ENCODE assay signal across 1 fruit fly cellular context in the genomic region with DNA sequence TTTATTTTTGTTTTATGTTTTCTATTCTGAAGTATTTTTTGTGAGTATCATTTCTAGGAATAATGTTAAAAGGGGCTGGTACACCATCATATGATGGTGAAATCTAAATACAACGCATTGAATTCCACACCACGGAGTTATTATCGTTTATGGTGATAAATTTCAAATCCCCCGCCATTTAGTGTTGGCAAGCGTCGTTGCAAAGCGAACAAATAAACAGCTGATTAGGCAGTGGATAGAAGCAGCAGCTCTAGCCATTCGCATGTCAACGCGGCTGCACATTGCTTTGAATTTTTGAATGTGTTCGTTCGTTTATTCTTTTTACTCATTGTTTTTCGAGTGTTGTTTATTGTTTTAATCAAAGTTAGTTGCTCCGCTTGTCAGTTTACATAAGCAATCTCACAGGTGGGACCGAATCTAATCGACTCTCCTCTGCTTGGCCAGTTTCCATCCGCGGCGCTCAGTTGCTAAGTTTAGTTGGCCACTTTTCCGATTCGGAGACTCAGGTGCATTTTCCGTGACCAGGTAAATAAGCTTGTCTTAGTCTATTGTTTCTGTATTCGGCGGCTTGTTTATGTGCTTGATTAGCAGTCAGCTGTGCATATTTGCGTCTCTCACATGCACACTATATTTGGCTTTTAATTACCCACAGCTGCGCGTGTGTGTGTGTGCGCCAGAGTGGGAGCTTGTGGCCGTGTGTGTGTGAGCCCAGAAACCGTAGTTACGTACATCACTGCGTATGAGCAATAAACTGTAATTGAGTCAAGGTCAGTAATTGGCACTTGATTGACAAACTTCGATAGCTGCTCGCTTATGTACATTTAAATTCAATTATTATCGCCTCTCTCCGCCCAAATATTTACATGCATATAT.
TF ChIP-seq lines count a peak whose summit lies in the region.

A gene (minus strand): TSS at position 51 of the 873 bp plus-strand sequence.
A gene (plus strand): TSS at position 274 of the 873 bp plus-strand sequence.

TF ChIP-seq in whole organism, embryonic, 481 proteins besides CTCF, POLR2A, EP300 and RAD21 (continued from another document and continues in another):
- TF ChIP-seq CG17361 (GFP tag; IDR thresholded peaks at IDR 0.05; lab: Robert Waterston, UW), result no peak; the same call in 2 of the 3 replicates
- no peak for TF ChIP-seq ham (GFP tag; IDR thresholded peaks at IDR 0.05; lab: Robert Waterston, UW)
- peak; percentile 91 for TF ChIP-seq CrebB (tag; optimal IDR thresholded peaks at IDR 0.05; lab: Kevin White, UChicago)
- TF ChIP-seq sr (GFP tag; IDR thresholded peaks at IDR 0.05; lab: Robert Waterston, UW), result peak; percentile 45; the same call in 2 of the 3 replicates
- TF ChIP-seq HmgD (GFP tag; optimal IDR thresholded peaks at IDR 0.05; lab: Kevin White, UChicago), result peak; percentile 83
- peak; percentile 28 for TF ChIP-seq CG5245 (GFP tag; optimal IDR thresholded peaks at IDR 0.05; lab: Kevin White, UChicago)
- peak; percentile 47 for TF ChIP-seq dm (GFP tag; optimal IDR thresholded peaks at IDR 0.05; lab: Kevin White, UChicago)
- peak; percentile 28 for TF ChIP-seq kay (GFP tag; optimal IDR thresholded peaks at IDR 0.05; lab: Kevin White, UChicago)
- TF ChIP-seq ind (GFP tag; optimal IDR thresholded peaks at IDR 0.05; lab: Kevin White, UChicago), result peak; percentile 6
- TF ChIP-seq CG33557 (GFP tag; optimal IDR thresholded peaks at IDR 0.05; lab: Kevin White, UChicago), result peak; percentile 36
- peak; percentile 82 for TF ChIP-seq CG12219 (GFP tag; optimal IDR thresholded peaks at IDR 0.05; lab: Kevin White, UChicago)
- TF ChIP-seq CG6765 (GFP tag; optimal IDR thresholded peaks at IDR 0.05; lab: Kevin White, UChicago), result peak; percentile 87
- TF ChIP-seq CG2889 (GFP tag; IDR thresholded peaks at IDR 0.05; lab: Robert Waterston, UW), result no peak
- TF ChIP-seq Ets65A (GFP tag; lab: Kevin White, UChicago), result no peak
- TF ChIP-seq gro (GFP tag; optimal IDR thresholded peaks at IDR 0.05; lab: Kevin White, UChicago), result peak; percentile 57
- peak; percentile 68 for TF ChIP-seq HmgZ (tag; optimal IDR thresholded peaks at IDR 0.05; lab: Kevin White, UChicago)
- peak; percentile 80 for TF ChIP-seq CG3281 (GFP tag; optimal IDR thresholded peaks at IDR 0.05; lab: Kevin White, UChicago)
- no peak for TF ChIP-seq dan (GFP tag; IDR thresholded peaks at IDR 0.05; lab: Robert Waterston, UW)
- peak; percentile 94 for TF ChIP-seq Med (GFP tag; lab: Kevin White, UChicago)
- TF ChIP-seq CG34376 (GFP tag; optimal IDR thresholded peaks at IDR 0.05; lab: Kevin White, UChicago), result peak; percentile 90
- peak; percentile 61 for TF ChIP-seq Hand (GFP tag; optimal IDR thresholded peaks at IDR 0.05; lab: Kevin White, UChicago)
- TF ChIP-seq Rx (GFP tag; IDR thresholded peaks at IDR 0.05; lab: Robert Waterston, UW), result no peak
- TF ChIP-seq CG10147 (GFP tag; optimal IDR thresholded peaks at IDR 0.05; lab: Kevin White, UChicago), result no peak
- TF ChIP-seq cg (GFP tag; optimal IDR thresholded peaks at IDR 0.05; lab: Kevin White, UChicago), result peak; percentile 87
- TF ChIP-seq CG1603 (tag; optimal IDR thresholded peaks at IDR 0.05; lab: Kevin White, UChicago), result peak; percentile 53
- peak; percentile 30 for TF ChIP-seq Six4 (GFP tag; optimal IDR thresholded peaks at IDR 0.05; lab: Kevin White, UChicago)
- TF ChIP-seq CG6272 (GFP tag; IDR thresholded peaks at IDR 0.05; lab: Robert Waterston, UW), result no peak
- no peak for TF ChIP-seq Deaf1 (tag; optimal IDR thresholded peaks at IDR 0.05; lab: Kevin White, UChicago)
- peak; percentile 77 for TF ChIP-seq CG4707 (GFP tag; optimal IDR thresholded peaks at IDR 0.05; lab: Kevin White, UChicago)
- peak; percentile 68 for TF ChIP-seq CG13894 (tag; optimal IDR thresholded peaks at IDR 0.05; lab: Kevin White, UChicago)
- TF ChIP-seq H15 (GFP tag; IDR thresholded peaks at IDR 0.05; lab: Robert Waterston, UW), result peak; percentile 39; the same call in 2 of the 3 replicates
- peak; percentile 60 for TF ChIP-seq CG32767 (GFP tag; IDR thresholded peaks at IDR 0.05; lab: Robert Waterston, UW)
- TF ChIP-seq CG15269 (tag; optimal IDR thresholded peaks at IDR 0.05; lab: Kevin White, UChicago), result peak; percentile 81
- TF ChIP-seq Camta (GFP tag; optimal IDR thresholded peaks at IDR 0.05; lab: Kevin White, UChicago), result peak; percentile 84
- TF ChIP-seq row (GFP tag; IDR thresholded peaks at IDR 0.05; lab: Robert Waterston, UW), result peak; percentile 42; the same call in 1 of the 3 replicates
- TF ChIP-seq CG17912 (GFP tag; optimal IDR thresholded peaks at IDR 0.05; lab: Kevin White, UChicago), result peak; percentile 76
- TF ChIP-seq gcm2 (GFP tag; optimal IDR thresholded peaks at IDR 0.05; lab: Kevin White, UChicago), result peak; percentile 47
- TF ChIP-seq Lim3 (GFP tag; IDR thresholded peaks at IDR 0.05; lab: Robert Waterston, UW), result no peak
- TF ChIP-seq CG13287 (GFP tag; IDR thresholded peaks at IDR 0.05; lab: Robert Waterston, UW; ENCODE audit: partially characterized antibody), result peak; percentile 22; the same call in 1 of the 2 replicates
- TF ChIP-seq trh (GFP tag; optimal IDR thresholded peaks at IDR 0.05; lab: Kevin White, UChicago), result peak; percentile 37
- TF ChIP-seq CG12104 (GFP tag; optimal IDR thresholded peaks at IDR 0.05; lab: Kevin White, UChicago), result peak; percentile 73
- peak in 1 of 2 experiments; percentile 63 for TF ChIP-seq Hr78 (GFP tag; optimal IDR thresholded peaks at IDR 0.05; lab: Kevin White, UChicago)
- TF ChIP-seq Optix (GFP tag; IDR thresholded peaks at IDR 0.05; lab: Robert Waterston, UW), result no peak; the same call in 2 of the 3 replicates
- TF ChIP-seq gsb-n (tag; optimal IDR thresholded peaks at IDR 0.05; lab: Kevin White, UChicago), result no peak
- TF ChIP-seq gt (GFP tag; IDR thresholded peaks at IDR 0.05; lab: Robert Waterston, UW), result no peak
- peak; percentile 75 for TF ChIP-seq CG10274 (GFP tag; optimal IDR thresholded peaks at IDR 0.05; lab: Kevin White, UChicago)
- TF ChIP-seq CG10654 (GFP tag; optimal IDR thresholded peaks at IDR 0.05; lab: Kevin White, UChicago), result peak; percentile 75
- TF ChIP-seq Blimp-1 (GFP tag; optimal IDR thresholded peaks at IDR 0.05; lab: Kevin White, UChicago), result peak; percentile 79
- no peak for TF ChIP-seq h (optimal IDR thresholded peaks at IDR 0.05; lab: Kevin White, UChicago)
- TF ChIP-seq cas (GFP tag; IDR thresholded peaks at IDR 0.05; lab: Robert Waterston, UW), result no peak
- TF ChIP-seq CG1792 (GFP tag; optimal IDR thresholded peaks at IDR 0.05; lab: Kevin White, UChicago), result peak; percentile 82
- TF ChIP-seq HHEX (GFP tag; optimal IDR thresholded peaks at IDR 0.05; lab: Kevin White, UChicago), result peak; percentile 92
- peak; percentile 96 for TF ChIP-seq sens (GFP tag; lab: Kevin White, UChicago)
- TF ChIP-seq sob (GFP tag; IDR thresholded peaks at IDR 0.05; lab: Robert Waterston, UW), result peak; percentile 79
- TF ChIP-seq luna (GFP tag; optimal IDR thresholded peaks at IDR 0.05; lab: Kevin White, UChicago), result peak; percentile 63
- no peak for TF ChIP-seq eve (GFP tag; optimal IDR thresholded peaks at IDR 0.05; lab: Kevin White, UChicago)
- peak; percentile 43 for TF ChIP-seq Sin3A (optimal IDR thresholded peaks at IDR 0.05; lab: Kevin White, UChicago)
- peak; percentile 33 for TF ChIP-seq ems (GFP tag; optimal IDR thresholded peaks at IDR 0.05; lab: Kevin White, UChicago)
- peak in 1 of 2 experiments; percentile 68 for TF ChIP-seq bsh (GFP tag; optimal IDR thresholded peaks at IDR 0.05; lab: Kevin White, UChicago)
- peak; percentile 78 for TF ChIP-seq crc (GFP tag; optimal IDR thresholded peaks at IDR 0.05; lab: Kevin White, UChicago)
- peak; percentile 53 for TF ChIP-seq CG4424 (GFP tag; optimal IDR thresholded peaks at IDR 0.05; lab: Kevin White, UChicago)
- TF ChIP-seq salm (tag; optimal IDR thresholded peaks at IDR 0.05; lab: Kevin White, UChicago), result peak; percentile 73
- TF ChIP-seq rib (GFP tag; IDR thresholded peaks at IDR 0.05; lab: Robert Waterston, UW), result peak; percentile 67; the same call in 1 of the 2 replicates
- peak; percentile 59 for TF ChIP-seq CG4360 (GFP tag; IDR thresholded peaks at IDR 0.05; lab: Robert Waterston, UW)
- TF ChIP-seq bbx (GFP tag; IDR thresholded peaks at IDR 0.05; lab: Robert Waterston, UW; ENCODE audit: partially characterized antibody), result no peak
- TF ChIP-seq Bteb2 (GFP tag; optimal IDR thresholded peaks at IDR 0.05; lab: Kevin White, UChicago), result peak; percentile 64
- TF ChIP-seq vvl (GFP tag; IDR thresholded peaks at IDR 0.05; lab: Robert Waterston, UW), result peak; percentile 46; the same call in 1 of the 2 replicates
- TF ChIP-seq CG14860 (GFP tag; IDR thresholded peaks at IDR 0.05; lab: Robert Waterston, UW; ENCODE audit: partially characterized antibody), result no peak
- TF ChIP-seq CG10321 (GFP tag; IDR thresholded peaks at IDR 0.05; lab: Robert Waterston, UW), result no peak
- TF ChIP-seq Bgb (GFP tag; IDR thresholded peaks at IDR 0.05; lab: Robert Waterston, UW; ENCODE audit: partially characterized antibody), result no peak
- peak; percentile 75 for TF ChIP-seq CG13624 (GFP tag; optimal IDR thresholded peaks at IDR 0.05; lab: Kevin White, UChicago)
- no peak for TF ChIP-seq Elba2 (GFP tag; optimal IDR thresholded peaks at IDR 0.05; lab: Kevin White, UChicago)
- TF ChIP-seq Kr (GFP tag; optimal IDR thresholded peaks at IDR 0.05; lab: Kevin White, UChicago), result no peak
- peak; percentile 76 for TF ChIP-seq Bdp1 (GFP tag; optimal IDR thresholded peaks at IDR 0.05; lab: Kevin White, UChicago)
- peak; percentile 71 for TF ChIP-seq scrt (GFP tag; optimal IDR thresholded peaks at IDR 0.05; lab: Kevin White, UChicago)
- peak; percentile 27 for TF ChIP-seq run (tag; optimal IDR thresholded peaks at IDR 0.05; lab: Kevin White, UChicago)
- TF ChIP-seq CG7745 (tag; optimal IDR thresholded peaks at IDR 0.05; lab: Kevin White, UChicago), result peak; percentile 54
- no peak for TF ChIP-seq abd-A (tag; optimal IDR thresholded peaks at IDR 0.05; lab: Kevin White, UChicago)
- peak; percentile 74 for TF ChIP-seq danr (GFP tag; IDR thresholded peaks at IDR 0.05; lab: Robert Waterston, UW)
- peak; percentile 29 for TF ChIP-seq CG17802 (tag; optimal IDR thresholded peaks at IDR 0.05; lab: Kevin White, UChicago)
- peak; percentile 88 for TF ChIP-seq BtbVII (GFP tag; optimal IDR thresholded peaks at IDR 0.05; lab: Kevin White, UChicago)
- peak; percentile 75 for TF ChIP-seq maf-S (GFP tag; optimal IDR thresholded peaks at IDR 0.05; lab: Kevin White, UChicago)
- peak; percentile 85 for TF ChIP-seq CG17359 (tag; optimal IDR thresholded peaks at IDR 0.05; lab: Kevin White, UChicago)
- peak; percentile 74 for TF ChIP-seq CG2116 (GFP tag; optimal IDR thresholded peaks at IDR 0.05; lab: Kevin White, UChicago)
- peak; percentile 52; the same call in 1 of the 3 replicates for TF ChIP-seq B-H1 (GFP tag; IDR thresholded peaks at IDR 0.05; lab: Robert Waterston, UW)
- no peak for TF ChIP-seq C15 (GFP tag; IDR thresholded peaks at IDR 0.05; lab: Robert Waterston, UW)
- peak; percentile 86 for TF ChIP-seq Meics (GFP tag; optimal IDR thresholded peaks at IDR 0.05; lab: Kevin White, UChicago)
- TF ChIP-seq lmd (GFP tag; IDR thresholded peaks at IDR 0.05; lab: Robert Waterston, UW), result peak; percentile 39; the same call in 1 of the 2 replicates
- no peak for TF ChIP-seq CG3726 (GFP tag; IDR thresholded peaks at IDR 0.05; lab: Robert Waterston, UW)
- no peak for TF ChIP-seq Dip3 (GFP tag; optimal IDR thresholded peaks at IDR 0.05; lab: Kevin White, UChicago)
- TF ChIP-seq CG30020 (tag; optimal IDR thresholded peaks at IDR 0.05; lab: Kevin White, UChicago), result peak; percentile 8
- no peak for TF ChIP-seq sens-2 (GFP tag; IDR thresholded peaks at IDR 0.05; lab: Robert Waterston, UW)
- peak; percentile 90 to 98 for TF ChIP-seq crp (GFP tag; optimal IDR thresholded peaks at IDR 0.05; lab: Kevin White, UChicago)
- peak; percentile 88 for TF ChIP-seq org-1 (GFP tag; optimal IDR thresholded peaks at IDR 0.05; lab: Kevin White, UChicago)
- TF ChIP-seq lilli (GFP tag; optimal IDR thresholded peaks at IDR 0.05; lab: Kevin White, UChicago), result peak; percentile 29
- peak; percentile 10 for TF ChIP-seq CG3995 (GFP tag; optimal IDR thresholded peaks at IDR 0.05; lab: Kevin White, UChicago)
- TF ChIP-seq CG17328 (GFP tag; IDR thresholded peaks at IDR 0.05; lab: Robert Waterston, UW), result 0 out of 2 replicates have a peak, but pooled peaks have one; percentile 32
- peak; percentile 43 for TF ChIP-seq NC2α (GFP tag; optimal IDR thresholded peaks at IDR 0.05; lab: Kevin White, UChicago)
- TF ChIP-seq Scr (GFP tag; IDR thresholded peaks at IDR 0.05; lab: Robert Waterston, UW; ENCODE audit: partially characterized antibody), result no peak
- peak; percentile 31 for TF ChIP-seq zfh2 (GFP tag; optimal IDR thresholded peaks at IDR 0.05; lab: Kevin White, UChicago)
- no peak for TF ChIP-seq hkb (optimal IDR thresholded peaks at IDR 0.05; lab: Kevin White, UChicago)
- TF ChIP-seq hkb (GFP tag; IDR thresholded peaks at IDR 0.05; lab: Robert Waterston, UW), result peak; percentile 79
- TF ChIP-seq CG18619 (GFP tag; optimal IDR thresholded peaks at IDR 0.05; lab: Kevin White, UChicago), result peak; percentile 85
- TF ChIP-seq dati (GFP tag; IDR thresholded peaks at IDR 0.05; lab: Robert Waterston, UW), result no peak
- peak; percentile 74; the same call in 1 of the 2 replicates for TF ChIP-seq CG11247 (GFP tag; IDR thresholded peaks at IDR 0.05; lab: Robert Waterston, UW)
- TF ChIP-seq ken (GFP tag; IDR thresholded peaks at IDR 0.05; lab: Robert Waterston, UW), result peak; percentile 4; the same call in 1 of the 3 replicates
- no peak for TF ChIP-seq lbe (GFP tag; optimal IDR thresholded peaks at IDR 0.05; lab: Kevin White, UChicago)
- TF ChIP-seq inv (GFP tag; IDR thresholded peaks at IDR 0.05; lab: Robert Waterston, UW; ENCODE audit: partially characterized antibody), result no peak
- TF ChIP-seq pan (optimal IDR thresholded peaks at IDR 0.05; lab: Kevin White, UChicago), result no peak
- TF ChIP-seq pan (GFP tag; optimal IDR thresholded peaks at IDR 0.05 in 1 of 2, IDR thresholded peaks at IDR 0.05 in 1 of 2), result peak in 1 of 2 experiments; percentile 60
- peak; percentile 81 for TF ChIP-seq Rfx (GFP tag; IDR thresholded peaks at IDR 0.05; lab: Robert Waterston, UW)
- TF ChIP-seq slbo (GFP tag; IDR thresholded peaks at IDR 0.05; lab: Robert Waterston, UW), result peak; percentile 45
- peak; percentile 76 for TF ChIP-seq sim (GFP tag; IDR thresholded peaks at IDR 0.05; lab: Robert Waterston, UW)
- TF ChIP-seq kah (GFP tag; optimal IDR thresholded peaks at IDR 0.05; lab: Kevin White, UChicago), result peak; percentile 63
- TF ChIP-seq CG15479 (GFP tag; optimal IDR thresholded peaks at IDR 0.05; lab: Kevin White, UChicago), result no peak
- peak; percentile 30 for TF ChIP-seq nmo (GFP tag; optimal IDR thresholded peaks at IDR 0.05; lab: Kevin White, UChicago)
- no peak for TF ChIP-seq ro (GFP tag; IDR thresholded peaks at IDR 0.05; lab: Robert Waterston, UW)
- TF ChIP-seq HLH3B (GFP tag; IDR thresholded peaks at IDR 0.05; lab: Robert Waterston, UW), result peak; percentile 71; the same call in 1 of the 2 replicates
- TF ChIP-seq Hr3 (GFP tag; optimal IDR thresholded peaks at IDR 0.05; lab: Kevin White, UChicago), result peak; percentile 52
